Worm (Caenorhabditis elegans): Measurements from ENCODE around the gene rps-23.

DNA sequence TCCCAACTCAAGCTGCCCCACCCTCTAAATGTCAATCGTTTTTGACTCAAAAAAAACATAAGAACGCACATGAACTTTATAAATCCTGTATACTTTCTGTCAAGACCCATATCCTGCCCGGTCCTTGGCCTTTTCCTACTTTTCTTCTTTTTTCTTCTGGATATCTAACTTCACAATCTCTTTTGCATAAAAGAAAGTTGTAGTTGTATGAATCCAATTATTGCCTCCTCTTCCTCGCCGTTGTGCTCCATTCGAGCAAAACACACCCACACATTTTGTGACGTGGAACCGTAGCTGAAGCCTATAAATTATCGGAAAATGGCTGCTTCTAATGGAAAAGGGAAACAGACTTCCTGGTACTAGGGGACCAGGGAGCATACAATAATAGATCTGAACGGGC is 40.6 kb downstream of the rps-23 start:
- TF ChIP-seq unc-39 (tag; optimal IDR thresholded peaks at IDR 0.05): no peak
- TF ChIP-seq skn-1 (tag; optimal IDR thresholded peaks at IDR 0.05): no peak
- no peak for TF ChIP-seq mab-5 (tag; optimal IDR thresholded peaks at IDR 0.05)
- no peak for TF ChIP-seq blmp-1 (tag; optimal IDR thresholded peaks at IDR 0.05; ENCODE audit: insufficient read depth)
- TF ChIP-seq egl-27 (tag; optimal IDR thresholded peaks at IDR 0.05): no peak
- TF ChIP-seq nhr-6 (tag; optimal IDR thresholded peaks at IDR 0.05): no peak
- TF ChIP-seq unc-62 (GFP tag; optimal IDR thresholded peaks at IDR 0.05): no peak
- no peak for TF ChIP-seq lin-13 (GFP tag; optimal IDR thresholded peaks at IDR 0.05)
- no peak for TF ChIP-seq nhr-237 (tag; optimal IDR thresholded peaks at IDR 0.05)
- no peak for TF ChIP-seq nhr-11 (tag; optimal IDR thresholded peaks at IDR 0.05)
- no peak for TF ChIP-seq nhr-25 (tag; optimal IDR thresholded peaks at IDR 0.05)
- TF ChIP-seq ztf-11 (tag; optimal IDR thresholded peaks at IDR 0.05): no peak
- TF ChIP-seq lsy-2 (tag; optimal IDR thresholded peaks at IDR 0.05): no peak
- no peak for TF ChIP-seq snpc-4 (tag; optimal IDR thresholded peaks at IDR 0.05)
